Fruit fly (Drosophila melanogaster) Kc167 (cell line): ENCODE results near the gene CG6908.

Experiments used
- Myc ChIP-seq: fragments of >200 bp; optimal IDR thresholded peaks from 2 replicates; lab custom pipeline; 2017; ENCODE audit warnings: missing external identifiers
- Sin3A ChIP-seq: fragments of >200 bp; optimal IDR thresholded peaks from 2 replicates; lab custom pipeline; 2018; ENCODE audit warnings: missing external identifiers
- h ChIP-seq: fragments of >200 bp; optimal IDR thresholded peaks from 3 replicates; lab custom pipeline; 2018; ENCODE audit warnings: missing external identifiers
- insv ChIP-seq: fragments of >200 bp; optimal IDR thresholded peaks from 3 replicates; lab custom pipeline; 2018; ENCODE audit warnings: missing external identifiers
- psq ChIP-seq: fragments of >200 bp; optimal IDR thresholded peaks from 2 replicates; lab custom pipeline; 2017; ENCODE audit warnings: missing external identifiers
- ttk ChIP-seq: sonication (Bioruptor generic); optimal IDR thresholded peaks from 2 replicates; lab custom pipeline; 2017; ENCODE audit warnings: missing external identifiers

DNA sequence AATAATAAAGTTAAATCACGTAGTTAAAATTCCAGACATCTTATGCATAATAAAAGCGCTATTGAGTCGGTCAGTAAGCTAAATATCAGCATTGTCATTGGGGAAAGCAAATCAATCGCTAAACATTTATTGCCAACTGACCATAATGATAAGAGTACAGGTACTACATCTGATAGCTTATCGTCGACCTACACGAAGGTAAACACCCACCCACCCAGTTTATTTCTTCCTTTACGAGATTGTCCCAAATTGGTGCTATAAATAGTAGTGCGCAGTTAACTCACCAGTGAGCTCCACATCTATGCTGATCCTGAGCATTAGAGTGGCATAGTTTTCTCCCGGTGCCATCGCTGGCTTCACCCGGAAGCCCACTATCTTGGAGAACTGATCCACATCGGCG is 6.2 kb downstream of the CG6908 start:
- TF ChIP-seq Sin3A: no peak
- TF ChIP-seq h: no peak
- no peak for TF ChIP-seq insv (lab: Kevin White, UChicago)
- no peak for TF ChIP-seq psq (lab: Kevin White, UChicago)
- no peak for TF ChIP-seq Myc
- TF ChIP-seq ttk: no peak
